Worm (Caenorhabditis elegans): Measurements from ENCODE around the gene W04E12.2.

Gene W04E12.2

DNA sequence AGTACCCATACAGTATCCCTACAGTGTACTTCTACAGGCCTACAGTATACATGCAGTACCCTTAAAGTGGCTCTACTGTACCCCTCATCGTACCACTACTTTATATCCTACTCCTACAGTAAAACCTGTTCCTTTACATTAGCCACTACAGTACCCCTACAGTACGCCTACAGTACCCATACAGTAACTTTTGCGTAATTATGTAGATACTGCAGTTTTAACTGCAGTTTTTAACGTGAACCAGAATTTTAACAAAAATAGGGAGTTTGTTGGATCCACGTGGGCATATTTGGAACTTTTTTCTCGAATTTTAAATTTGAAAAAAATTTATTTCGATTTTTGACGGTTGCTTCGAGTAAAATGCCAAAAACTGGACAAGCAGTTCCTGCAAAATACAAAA, 2.4 kb upstream of the W04E12.2 start, which contains the start of gene W04E12.4:
TSS of gene W04E12.4 (plus strand) at position 301 of the 400 bp plus-strand sequence.
- TF ChIP-seq egl-27 (tag; optimal IDR thresholded peaks at IDR 0.05) (no peak), unc-62 (GFP tag; optimal IDR thresholded peaks at IDR 0.05) (no peak), lsy-2 (tag; optimal IDR thresholded peaks at IDR 0.05) (no peak), blmp-1 (tag; optimal IDR thresholded peaks at IDR 0.05; ENCODE audit: insufficient read depth) (no peak), nhr-23 (tag; optimal IDR thresholded peaks at IDR 0.05) (no peak), nhr-11 (tag; optimal IDR thresholded peaks at IDR 0.05) (no peak), R02D3.7 (tag; optimal IDR thresholded peaks at IDR 0.05) (no peak), fos-1 (tag; optimal IDR thresholded peaks at IDR 0.05) (no peak), nhr-25 (tag; optimal IDR thresholded peaks at IDR 0.05) (no peak), nhr-77 (tag; optimal IDR thresholded peaks at IDR 0.05) (no peak), ceh-82 (tag; optimal IDR thresholded peaks at IDR 0.05) (no peak), zag-1 (tag; optimal IDR thresholded peaks at IDR 0.05) (no peak), ama-1 (optimal IDR thresholded peaks at IDR 0.05) (no peak), gmeb-1 (tag; optimal IDR thresholded peaks at IDR 0.05) (no peak)

DNA sequence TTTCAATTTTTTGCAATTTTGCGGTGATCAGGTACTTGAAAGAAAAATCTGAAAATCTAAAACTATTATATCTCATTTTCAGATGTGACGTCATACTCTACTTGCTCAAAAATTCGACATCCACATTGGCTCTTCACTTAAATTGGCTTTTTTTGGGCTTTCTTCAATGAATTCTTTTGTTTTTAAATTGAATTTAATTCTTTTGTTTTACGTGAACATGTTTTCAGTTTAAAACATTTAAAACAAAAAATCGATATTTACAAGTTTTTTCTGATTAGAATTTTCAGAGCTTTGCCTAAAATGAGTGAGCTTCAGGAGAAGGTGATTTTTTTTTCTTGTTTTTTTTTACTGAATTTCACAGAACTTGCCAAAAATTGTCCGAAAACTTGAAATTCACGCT, 717 bp upstream of the W04E12.2 start, which contains the start of gene W04E12.3:
TSS of gene W04E12.3 (plus strand) at position 301 of the 400 bp plus-strand sequence.
- TF ChIP-seq sem-4 (tag; optimal IDR thresholded peaks at IDR 0.05) (no peak), ceh-16 (tag; optimal IDR thresholded peaks at IDR 0.05) (no peak), nhr-237 (tag; optimal IDR thresholded peaks at IDR 0.05) (no peak), lin-39 (tag; optimal IDR thresholded peaks at IDR 0.05) (no peak), dmd-4 (tag; optimal IDR thresholded peaks at IDR 0.05) (no peak), mbf-1 (tag; optimal IDR thresholded peaks at IDR 0.05) (no peak), ama-1 (optimal IDR thresholded peaks at IDR 0.05) (no peak), Y55F3AM.14 (GFP tag; optimal IDR thresholded peaks at IDR 0.05) (no peak), snpc-4 (tag; optimal IDR thresholded peaks at IDR 0.05) (no peak), F13H6.1 (tag; optimal IDR thresholded peaks at IDR 0.05) (no peak)

DNA sequence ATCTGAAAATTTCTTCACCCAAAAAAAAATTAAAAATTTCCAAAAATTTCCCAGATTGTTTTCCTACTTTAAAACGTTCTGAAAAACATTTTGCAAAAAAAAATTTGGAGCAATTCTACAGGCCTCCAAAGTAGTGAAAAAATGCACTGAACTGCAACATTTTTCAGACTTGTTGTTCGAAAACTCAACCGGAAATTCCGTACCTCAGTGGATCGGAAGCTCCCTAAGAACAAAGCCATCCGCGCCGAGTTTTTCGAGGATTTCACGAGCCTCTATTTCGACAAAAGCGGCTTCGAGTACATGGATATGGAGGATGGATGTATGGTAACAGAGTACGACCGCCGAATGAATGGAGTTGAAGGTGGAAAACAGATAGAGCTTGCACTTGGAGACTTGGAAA, 2.8 kb downstream of the W04E12.2 start, which contains the start of gene fbxa-131:
TSS of gene fbxa-131 (plus strand) at position 301 of the 400 bp plus-strand sequence.
- no peak for TF ChIP-seq lin-39 (tag; optimal IDR thresholded peaks at IDR 0.05)
- TF ChIP-seq ZK546.5 (tag; optimal IDR thresholded peaks at IDR 0.05): no peak
- TF ChIP-seq sma-3 (GFP tag; optimal IDR thresholded peaks at IDR 0.05): no peak
- no peak for TF ChIP-seq unc-62 (GFP tag; optimal IDR thresholded peaks at IDR 0.05)
- TF ChIP-seq dmd-4 (tag; optimal IDR thresholded peaks at IDR 0.05): no peak
- TF ChIP-seq aly-2 (tag; optimal IDR thresholded peaks at IDR 0.05): no peak
- TF ChIP-seq nhr-11 (tag; optimal IDR thresholded peaks at IDR 0.05): no peak
- no peak for TF ChIP-seq nhr-25 (tag; optimal IDR thresholded peaks at IDR 0.05)
- TF ChIP-seq mab-5 (tag; optimal IDR thresholded peaks at IDR 0.05): no peak

DNA sequence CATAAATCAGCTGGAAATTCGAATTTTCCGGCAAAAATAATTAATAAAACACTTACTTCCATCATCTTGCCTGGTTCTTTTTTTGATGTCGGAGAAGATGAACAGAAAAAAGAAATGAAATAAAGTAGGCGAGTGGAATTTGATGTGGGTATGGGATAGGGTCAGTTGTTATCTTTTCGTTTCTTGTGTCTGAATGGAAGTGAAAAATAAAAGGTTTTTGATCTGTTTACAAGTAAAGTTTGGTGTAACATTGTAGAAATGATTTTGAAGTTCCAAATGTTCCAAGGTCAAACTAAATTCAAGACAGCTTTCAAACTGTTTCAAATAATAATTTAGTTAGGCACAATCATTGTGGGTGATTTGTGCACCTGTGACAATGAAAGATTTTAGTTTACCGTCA, 3.5 kb downstream of the W04E12.2 start, which contains the start of gene W04E12.7:
TSS of gene W04E12.7 (minus strand) at position 101 of the 400 bp plus-strand sequence.
- no peak for TF ChIP-seq egl-27 (tag; optimal IDR thresholded peaks at IDR 0.05)
- no peak for TF ChIP-seq unc-55 (GFP tag; optimal IDR thresholded peaks at IDR 0.05)
- TF ChIP-seq R02D3.7 (tag; optimal IDR thresholded peaks at IDR 0.05): no peak
- no peak for TF ChIP-seq peb-1 (tag; optimal IDR thresholded peaks at IDR 0.05)
- no peak for TF ChIP-seq nhr-10 (tag; optimal IDR thresholded peaks at IDR 0.05)
- no peak for TF ChIP-seq ztf-4 (tag; optimal IDR thresholded peaks at IDR 0.05)
- TF ChIP-seq blmp-1 (tag; optimal IDR thresholded peaks at IDR 0.05; ENCODE audit: insufficient read depth): no peak
- TF ChIP-seq nhr-77 (tag; optimal IDR thresholded peaks at IDR 0.05): no peak
- TF ChIP-seq mbf-1 (tag; optimal IDR thresholded peaks at IDR 0.05): no peak
- no peak for TF ChIP-seq nhr-11 (tag; optimal IDR thresholded peaks at IDR 0.05)
- no peak for TF ChIP-seq sma-9 (GFP tag; optimal IDR thresholded peaks at IDR 0.05)
- no peak for TF ChIP-seq sma-9 (tag; optimal IDR thresholded peaks at IDR 0.05)
- no peak for TF ChIP-seq lin-11 (tag; optimal IDR thresholded peaks at IDR 0.05)
- no peak for TF ChIP-seq snpc-4 (tag; optimal IDR thresholded peaks at IDR 0.05)
- TF ChIP-seq fos-1 (tag; optimal IDR thresholded peaks at IDR 0.05): no peak
- TF ChIP-seq elt-3 (tag; optimal IDR thresholded peaks at IDR 0.05): no peak
- TF ChIP-seq skn-1 (tag; optimal IDR thresholded peaks at IDR 0.05): no peak

DNA sequence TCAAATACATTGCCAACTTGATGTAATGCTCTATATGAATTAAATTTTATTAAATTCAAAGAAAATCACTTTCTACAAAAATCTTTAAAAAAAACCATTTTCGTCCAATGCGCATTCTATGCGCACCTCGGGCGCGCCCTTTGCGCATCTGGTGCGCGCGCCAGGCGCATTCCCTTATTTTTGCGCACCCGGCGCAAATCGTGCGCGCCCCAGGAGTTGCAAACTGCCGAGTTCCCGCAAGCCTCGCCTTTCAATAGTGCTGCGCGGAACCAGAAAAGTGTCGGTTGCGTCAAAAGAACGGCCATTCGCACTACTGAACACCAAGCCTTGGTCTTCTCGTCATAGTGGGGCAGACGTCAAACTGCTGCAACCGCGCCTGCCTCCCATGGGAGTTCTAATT, 7.2 kb downstream of the W04E12.2 start:
- TF ChIP-seq skn-1 (tag; optimal IDR thresholded peaks at IDR 0.05) (no peak), nhr-6 (tag; optimal IDR thresholded peaks at IDR 0.05) (no peak), mbf-1 (tag; optimal IDR thresholded peaks at IDR 0.05) (no peak), gmeb-1 (tag; optimal IDR thresholded peaks at IDR 0.05) (no peak), mab-5 (tag; optimal IDR thresholded peaks at IDR 0.05) (no peak), fos-1 (tag; optimal IDR thresholded peaks at IDR 0.05) (no peak), egl-27 (tag; optimal IDR thresholded peaks at IDR 0.05) (no peak), unc-62 (GFP tag; optimal IDR thresholded peaks at IDR 0.05) (no peak), ztf-11 (tag; optimal IDR thresholded peaks at IDR 0.05) (no peak), sma-9 (GFP tag; optimal IDR thresholded peaks at IDR 0.05) (no peak), sma-9 (tag; optimal IDR thresholded peaks at IDR 0.05) (no peak)
